Fruit fly (Drosophila melanogaster) Kc167 (cell line): ENCODE measurements around the gene CG44532.

ENCODE experiments used
- Sin3A ChIP-seq: fragments of >200 bp; optimal IDR thresholded peaks from 2 replicates; lab custom pipeline; 2018; ENCODE audit warnings: missing external identifiers
- h ChIP-seq: fragments of >200 bp; optimal IDR thresholded peaks from 3 replicates; lab custom pipeline; 2018; ENCODE audit warnings: missing external identifiers
- insv ChIP-seq: fragments of >200 bp; optimal IDR thresholded peaks from 3 replicates; lab custom pipeline; 2018; ENCODE audit warnings: missing external identifiers
- psq ChIP-seq: fragments of >200 bp; optimal IDR thresholded peaks from 2 replicates; lab custom pipeline; 2017; ENCODE audit warnings: missing external identifiers

DNA sequence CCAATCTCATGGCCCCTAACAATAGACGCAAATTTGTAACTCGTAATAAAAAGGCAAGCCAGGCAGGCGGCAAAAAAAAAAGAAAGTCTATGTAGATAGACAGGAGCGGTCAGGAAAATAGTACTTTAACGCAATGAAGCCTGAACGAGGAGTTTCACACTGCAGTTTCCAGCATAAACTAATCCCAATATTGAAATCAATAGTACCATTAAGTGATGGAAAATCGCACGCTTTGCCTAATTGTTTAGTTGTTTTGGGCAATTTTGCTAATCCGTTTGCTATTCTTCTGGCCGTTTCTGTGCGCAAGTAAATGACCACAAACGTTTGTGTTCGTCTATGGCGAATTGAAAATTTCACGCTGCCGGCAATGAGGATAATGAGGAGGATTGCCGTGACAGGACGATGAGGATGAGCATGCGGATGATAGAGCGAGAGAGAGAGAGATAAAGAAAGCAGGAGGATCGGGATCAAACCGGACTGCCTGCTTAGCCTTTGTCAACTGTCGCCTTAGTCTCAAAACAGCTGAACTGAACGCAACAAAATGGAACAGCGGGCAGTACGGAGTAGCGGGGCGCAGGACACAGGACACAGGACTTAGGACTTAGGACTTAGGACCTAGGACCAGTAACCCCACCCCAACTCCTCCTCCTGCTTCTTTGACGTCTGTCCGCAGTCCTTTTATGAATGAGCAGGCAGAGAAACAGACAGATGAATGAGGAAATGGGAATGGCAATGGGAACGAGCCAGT is 34.5 kb upstream of the CG44532 start:
- TF ChIP-seq h (lab: Kevin White, UChicago) (no peak), insv (lab: Kevin White, UChicago) (no peak), psq (lab: Kevin White, UChicago) (no peak), Sin3A (lab: Kevin White, UChicago) (no peak)
